Worm (Caenorhabditis elegans): ENCODE data around the gene C18A3.3.

- TF ChIP-seq D1046.2 (GFP tag; IDR thresholded peaks at IDR 0.05) (no peak), egl-27 (tag; optimal IDR thresholded peaks at IDR 0.05) (no peak), nhr-42 (GFP tag; IDR thresholded peaks at IDR 0.05) (no peak), dmd-6 (GFP tag; IDR thresholded peaks at IDR 0.05) (0 out of 2 replicates have a peak, but pooled peaks have one; percentile 9), hlh-11 (tag; optimal IDR thresholded peaks at IDR 0.05) (no peak), tag-97 (GFP tag; IDR thresholded peaks at IDR 0.05) (no peak), nhr-77 (tag; optimal IDR thresholded peaks at IDR 0.05) (no peak), aly-2 (tag; optimal IDR thresholded peaks at IDR 0.05) (no peak), skn-1 (tag; optimal IDR thresholded peaks at IDR 0.05) (no peak)
Measured at ce11 chrII:5742767-5743166, 26.7 kb downstream of the C18A3.3 start.
